Fruit fly (Drosophila melanogaster) whole organism, embryonic: ENCODE results near the gene CG31126.

Source experiments
- Aef1 ChIP-seq: fragments of 200-800 bp; sonication (Bioruptor generic); IDR thresholded peaks from 3 replicates; pipeline ENCODE4 v1.3.6; 2022; ENCODE audit warnings: missing biosample characterization, missing genetic modification characterization
- CG10462 ChIP-seq: fragments of 200-800 bp; sonication (Bioruptor generic); optimal IDR thresholded peaks from 2 replicates; lab custom pipeline; 2016; ENCODE audit warnings: missing biosample characterization, missing genetic modification characterization
- CG11398 ChIP-seq: fragments of 200-800 bp; sonication (Bioruptor generic); optimal IDR thresholded peaks from 2 replicates; lab custom pipeline; 2016; ENCODE audit warnings: missing biosample characterization, missing genetic modification characterization
- CG12299 ChIP-seq: fragments of 200-800 bp; sonication (Bioruptor generic); optimal IDR thresholded peaks from 2 replicates; lab custom pipeline; 2018; ENCODE audit warnings: missing biosample characterization, mild to moderate bottlenecking, missing genetic modification characterization
- CG13287 ChIP-seq: fragments of 200-800 bp; sonication (Bioruptor generic); IDR thresholded peaks from 2 replicates; pipeline ENCODE4 v1.3.6; 2022; ENCODE audit warnings: missing biosample characterization, missing genetic modification characterization; ENCODE audit not compliant: partially characterized antibody
- CG13424 ChIP-seq: fragments of 200-800 bp; sonication (Bioruptor generic); optimal IDR thresholded peaks from 2 replicates; lab custom pipeline; 2019; ENCODE audit warnings: missing biosample characterization, mild to moderate bottlenecking, missing genetic modification characterization, moderate library complexity
- CG1603 ChIP-seq: fragments of 200-800 bp; sonication (Bioruptor generic); optimal IDR thresholded peaks from 2 replicates; lab custom pipeline; 2019; ENCODE audit warnings: missing biosample characterization, mild to moderate bottlenecking, missing genetic modification characterization, moderate library complexity
- CG17829 ChIP-seq: fragments of 200-800 bp; optimal IDR thresholded peaks from 2 replicates; lab custom pipeline; 2019; ENCODE audit warnings: missing biosample characterization, mild to moderate bottlenecking, missing genetic modification characterization, moderate library complexity
- CG2202 ChIP-seq: fragments of 200-800 bp; sonication (Bioruptor generic); optimal IDR thresholded peaks from 2 replicates; lab custom pipeline; 2018; ENCODE audit warnings: missing biosample characterization, mild to moderate bottlenecking, missing genetic modification characterization
- CG2712 ChIP-seq: fragments of 200-800 bp; optimal IDR thresholded peaks from 3 replicates; lab custom pipeline; 2019; ENCODE audit warnings: missing biosample characterization, mild to moderate bottlenecking, missing genetic modification characterization, moderate library complexity
- CG31441 ChIP-seq: fragments of 200-800 bp; sonication (Bioruptor generic); IDR thresholded peaks from 2 replicates; pipeline ENCODE4 v1.3.6; 2022; ENCODE audit warnings: missing biosample characterization, missing genetic modification characterization
- CG34224 ChIP-seq: fragments of 200-800 bp; sonication (Bioruptor generic); IDR thresholded peaks from 3 replicates; pipeline ENCODE4 v1.3.6; 2022; ENCODE audit warnings: missing biosample characterization, missing genetic modification characterization; ENCODE audit not compliant: partially characterized antibody
- CG3847 ChIP-seq: fragments of 200-800 bp; sonication (Bioruptor generic); IDR thresholded peaks from 2 replicates; pipeline ENCODE4 v1.3.6; 2022; ENCODE audit warnings: missing biosample characterization, missing genetic modification characterization
- CG4617 ChIP-seq: fragments of 200-800 bp; sonication (Bioruptor generic); optimal IDR thresholded peaks from 3 replicates; lab custom pipeline; 2016; ENCODE audit warnings: missing biosample characterization, missing genetic modification characterization, borderline replicate concordance
- CG4707 ChIP-seq: fragments of 200-800 bp; sonication (Bioruptor generic); optimal IDR thresholded peaks from 2 replicates; lab custom pipeline; 2018; ENCODE audit warnings: missing biosample characterization, mild to moderate bottlenecking, missing genetic modification characterization, moderate library complexity
- CG6813 ChIP-seq: fragments of 200-800 bp; sonication (Bioruptor generic); optimal IDR thresholded peaks from 2 replicates; lab custom pipeline; 2017; ENCODE audit warnings: missing biosample characterization, missing genetic modification characterization, mild to moderate bottlenecking, moderate library complexity, missing genetic modification reagents
- CG7271 ChIP-seq: fragments of 200-800 bp; sonication (Bioruptor generic); optimal IDR thresholded peaks from 2 replicates; lab custom pipeline; 2018; ENCODE audit warnings: missing biosample characterization, mild to moderate bottlenecking, missing genetic modification characterization, moderate library complexity
- CG7372 ChIP-seq: fragments of 200-800 bp; sonication (Bioruptor generic); IDR thresholded peaks from 2 replicates; pipeline ENCODE4 v1.3.6; 2022; ENCODE audit warnings: missing biosample characterization, missing genetic modification characterization
- CG8924 ChIP-seq: fragments of 200-800 bp; optimal IDR thresholded peaks from 3 replicates; lab custom pipeline; 2019; ENCODE audit warnings: missing biosample characterization, mild to moderate bottlenecking, missing genetic modification characterization, moderate library complexity
- CG9609 ChIP-seq: fragments of 200-800 bp; sonication (Bioruptor generic); optimal IDR thresholded peaks from 3 replicates; lab custom pipeline; 2016; ENCODE audit warnings: missing biosample characterization, missing genetic modification characterization
- CG9932 ChIP-seq: fragments of 200-800 bp; sonication (Bioruptor generic); IDR thresholded peaks from 2 replicates; pipeline ENCODE4 v1.3.6; 2022; ENCODE audit warnings: missing biosample characterization, missing genetic modification characterization
- Dp ChIP-seq: fragments of 200-800 bp; sonication (Bioruptor generic); optimal IDR thresholded peaks from 2 replicates; lab custom pipeline; 2018; ENCODE audit warnings: missing biosample characterization, mild to moderate bottlenecking, missing genetic modification characterization, moderate library complexity
- Hey ChIP-seq: fragments of 200-800 bp; sonication (Bioruptor generic); optimal IDR thresholded peaks from 3 replicates; lab custom pipeline; 2018; ENCODE audit warnings: missing biosample characterization, mild to moderate bottlenecking, missing genetic modification characterization
- Jarid2 ChIP-seq: fragments of 200-800 bp; sonication (Bioruptor generic); optimal IDR thresholded peaks from 3 replicates; lab custom pipeline; 2017; ENCODE audit warnings: mild to moderate bottlenecking, missing biosample characterization, missing genetic modification reagents, missing genetic modification characterization
- MBD-R2 ChIP-seq: fragments of 200-800 bp; sonication (Bioruptor generic); IDR thresholded peaks from 2 replicates; pipeline ENCODE4 v1.3.6; 2022; ENCODE audit warnings: missing biosample characterization, missing genetic modification characterization
- Med ChIP-seq: fragments of 200-800 bp; sonication (Bioruptor generic); peaks from one replicate; lab custom pipeline; 2016; ENCODE audit warnings: missing biosample characterization, missing genetic modification characterization, mild to moderate bottlenecking, inconsistent platforms, moderate library complexity
- Pdp1 ChIP-seq, 2 experiments: fragments of 200-800 bp; sonication (Bioruptor generic); optimal IDR thresholded peaks; 3 replicates each; lab custom pipeline; 2016; ENCODE audit warnings: missing biosample characterization in 2 of 2, missing genetic modification characterization in 2 of 2, mild to moderate bottlenecking in 1 of 2, moderate library complexity in 1 of 2
- Ssrp ChIP-seq: fragments of 200-800 bp; sonication (Bioruptor generic); optimal IDR thresholded peaks from 2 replicates; lab custom pipeline; 2018; ENCODE audit warnings: missing biosample characterization, mild to moderate bottlenecking, missing genetic modification characterization, moderate library complexity
- Taf1 ChIP-seq: fragments of 200-800 bp; sonication (Bioruptor generic); IDR thresholded peaks from 2 replicates; pipeline ENCODE4 v1.3.6; 2022; ENCODE audit warnings: missing biosample characterization, missing genetic modification characterization
- YL-1 ChIP-seq: fragments of 200-800 bp; sonication (Bioruptor generic); optimal IDR thresholded peaks from 3 replicates; lab custom pipeline; 2017; ENCODE audit warnings: missing biosample characterization, mild to moderate bottlenecking, missing genetic modification characterization
- amos ChIP-seq: fragments of 200-800 bp; sonication (Bioruptor generic); IDR thresholded peaks from 2 replicates; pipeline ENCODE4 v1.3.6; 2022; ENCODE audit warnings: missing biosample characterization, missing genetic modification characterization; ENCODE audit not compliant: partially characterized antibody
- bbx ChIP-seq: fragments of 200-800 bp; sonication (Bioruptor generic); IDR thresholded peaks from 2 replicates; pipeline ENCODE4 v1.3.6; 2022; ENCODE audit warnings: missing biosample characterization, missing genetic modification characterization; ENCODE audit not compliant: partially characterized antibody
- caup ChIP-seq: fragments of 200-800 bp; sonication (Bioruptor generic); optimal IDR thresholded peaks from 3 replicates; lab custom pipeline; 2017; ENCODE audit warnings: missing biosample characterization, mild to moderate bottlenecking, missing genetic modification characterization, moderate library complexity; ENCODE audit not compliant: severe bottlenecking
- corto ChIP-seq: fragments of 200-800 bp; sonication (Bioruptor generic); optimal IDR thresholded peaks from 2 replicates; lab custom pipeline; 2016; ENCODE audit warnings: missing biosample characterization, mild to moderate bottlenecking, missing genetic modification characterization, moderate library complexity
- dm ChIP-seq: fragments of 200-800 bp; sonication (Bioruptor generic); optimal IDR thresholded peaks from 3 replicates; lab custom pipeline; 2016; ENCODE audit warnings: missing biosample characterization, missing genetic modification characterization
- ewg ChIP-seq: fragments of 200-800 bp; sonication (Bioruptor generic); optimal IDR thresholded peaks from 3 replicates; lab custom pipeline; 2017; ENCODE audit warnings: mild to moderate bottlenecking, missing biosample characterization, missing genetic modification reagents, missing genetic modification characterization
- gro ChIP-seq: fragments of 200-800 bp; sonication (Bioruptor generic); optimal IDR thresholded peaks from 2 replicates; lab custom pipeline; 2016; ENCODE audit warnings: missing biosample characterization, missing genetic modification characterization
- knrl ChIP-seq: fragments of 200-800 bp; sonication (Bioruptor generic); IDR thresholded peaks from 3 replicates; pipeline ENCODE4 v1.3.6; 2022; ENCODE audit warnings: missing biosample characterization, missing genetic modification characterization; ENCODE audit not compliant: partially characterized antibody
- lab ChIP-seq: fragments of 200-800 bp; sonication (Bioruptor generic); optimal IDR thresholded peaks from 3 replicates; lab custom pipeline; 2017; ENCODE audit warnings: missing biosample characterization, missing genetic modification characterization, mild to moderate bottlenecking, moderate library complexity, missing genetic modification reagents
- luna ChIP-seq: fragments of 200-800 bp; sonication (Bioruptor generic); optimal IDR thresholded peaks from 2 replicates; lab custom pipeline; 2016; ENCODE audit warnings: missing biosample characterization, missing genetic modification characterization
- nmo ChIP-seq: fragments of 200-800 bp; sonication (Bioruptor generic); optimal IDR thresholded peaks from 2 replicates; lab custom pipeline; 2018; ENCODE audit warnings: missing biosample characterization, mild to moderate bottlenecking, missing genetic modification characterization, moderate library complexity
- nom ChIP-seq: fragments of 200-800 bp; sonication (Bioruptor generic); optimal IDR thresholded peaks from 2 replicates; lab custom pipeline; 2017; ENCODE audit warnings: missing biosample characterization, missing genetic modification characterization, mild to moderate bottlenecking, moderate library complexity, missing genetic modification reagents
- pho ChIP-seq: fragments of 200-800 bp; sonication (Bioruptor generic); optimal IDR thresholded peaks from 2 replicates; lab custom pipeline; 2016; ENCODE audit warnings: missing biosample characterization, missing genetic modification characterization
- pzg ChIP-seq: fragments of 200-800 bp; sonication (Bioruptor generic); optimal IDR thresholded peaks from 3 replicates; lab custom pipeline; 2018; ENCODE audit warnings: missing biosample characterization, mild to moderate bottlenecking, missing genetic modification characterization, moderate library complexity
- shn ChIP-seq: fragments of 200-800 bp; sonication (Bioruptor generic); optimal IDR thresholded peaks from 3 replicates; lab custom pipeline; 2016; ENCODE audit warnings: missing biosample characterization, missing genetic modification characterization
- stwl ChIP-seq: fragments of 200-800 bp; sonication (Bioruptor generic); optimal IDR thresholded peaks from 3 replicates; lab custom pipeline; 2018; ENCODE audit warnings: missing biosample characterization, mild to moderate bottlenecking, missing genetic modification characterization, moderate library complexity
- sug ChIP-seq: fragments of 200-800 bp; optimal IDR thresholded peaks from 2 replicates; lab custom pipeline; 2019; ENCODE audit warnings: missing biosample characterization, mild to moderate bottlenecking, missing genetic modification characterization, moderate library complexity
- tll ChIP-seq, 2 experiments: fragments of 200-800 bp in 1 of 2; fragments of >200 bp in 1 of 2; sonication (Bioruptor generic) in 1 of 2; optimal IDR thresholded peaks; 2 replicates each; lab custom pipeline; 2017 to 2019; ENCODE audit warnings: missing biosample characterization in 2 of 2, missing genetic modification characterization in 2 of 2, mild to moderate bottlenecking in 1 of 2, moderate library complexity in 1 of 2

Gene CG31126

DNA sequence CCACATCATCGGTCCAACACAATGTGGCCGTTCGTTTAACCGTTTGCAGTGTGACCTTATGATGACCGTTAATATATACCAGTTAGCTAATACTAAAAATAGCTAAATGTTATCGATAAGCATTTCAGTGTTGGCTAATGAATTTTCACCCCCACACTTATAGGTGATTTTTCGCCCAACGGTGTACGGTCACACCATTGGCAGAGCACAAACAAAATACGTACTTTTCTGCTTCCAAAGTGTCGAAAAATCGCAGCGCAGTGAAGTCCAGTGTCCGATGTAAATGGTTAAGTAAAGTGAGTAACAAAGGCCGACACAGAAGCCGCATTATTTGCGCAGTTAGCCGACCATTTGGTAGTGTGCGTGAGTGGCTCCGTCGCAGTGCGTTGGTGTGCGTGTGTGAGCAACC is 33.9 kb upstream of the CG31126 start, which contains the start of the genes Syx18 and atl (continued):
- TF ChIP-seq CG6813 (no peak), CG9932 (peak; percentile 42; the same call in 1 of the 2 replicates), Jarid2 (GFP tag; lab: Kevin White, UChicago) (peak; percentile 61), YL-1 (GFP tag; lab: Kevin White, UChicago) (peak; percentile 94), Taf1 (GFP tag; lab: Robert Waterston, UW) (no peak), nom (peak; percentile 34), dm (GFP tag; lab: Kevin White, UChicago) (peak; percentile 7), sug (peak; percentile 35), CG2712 (tag; lab: Kevin White, UChicago) (peak; percentile 49), CG13287 (GFP tag; lab: Robert Waterston, UW) (peak; percentile 67; the same call in 1 of the 2 replicates), Dp (GFP tag; lab: Kevin White, UChicago) (peak; percentile 71), CG4617 (GFP tag; lab: Kevin White, UChicago) (peak; percentile 97), CG1603 (peak; percentile 90), luna (GFP tag; lab: Kevin White, UChicago) (peak; percentile 20), CG7372 (GFP tag; lab: Robert Waterston, UW) (no peak), CG12299 (tag; lab: Kevin White, UChicago) (peak; percentile 51), corto (no peak), knrl (GFP tag; lab: Robert Waterston, UW) (peak; percentile 41; the same call in 1 of the 3 replicates), Ssrp (tag; lab: Kevin White, UChicago) (no peak), ewg (GFP tag; lab: Kevin White, UChicago) (peak; percentile 50), CG9609 (GFP tag; lab: Kevin White, UChicago) (peak; percentile 3), Hey (tag; lab: Kevin White, UChicago) (no peak), tll (GFP tag; optimal IDR thresholded peaks at IDR 0.05; lab: Kevin White, UChicago) (no peak), CG10462 (no peak), stwl (peak; percentile 85), CG2202 (tag; lab: Kevin White, UChicago) (peak; percentile 5), CG4707 (GFP tag; lab: Kevin White, UChicago) (no peak), CG13424 (tag; lab: Kevin White, UChicago) (no peak), Med (GFP tag; lab: Kevin White, UChicago) (peak; percentile 90), shn (peak; percentile 17), nmo (GFP tag; lab: Kevin White, UChicago) (peak; percentile 51), CG7271 (tag; lab: Kevin White, UChicago) (peak; percentile 11), CG3847 (GFP tag; lab: Robert Waterston, UW) (peak; percentile 73; the same call in 1 of the 2 replicates), pho (no peak), CG34224 (peak; percentile 47; the same call in 2 of the 3 replicates), pzg (GFP tag; lab: Kevin White, UChicago) (peak; percentile 99), caup (GFP tag; lab: Kevin White, UChicago) (peak; percentile 23), amos (GFP tag; lab: Robert Waterston, UW) (peak; percentile 37; the same call in 1 of the 2 replicates), MBD-R2 (peak; percentile 92; the same call in 1 of the 2 replicates), lab (GFP tag; lab: Kevin White, UChicago) (peak; percentile 31), CG8924 (tag; lab: Kevin White, UChicago) (peak; percentile 69), bbx (GFP tag; lab: Robert Waterston, UW) (0 out of 2 replicates have a peak, but pooled peaks have one; percentile 34), CG31441 (no peak; the same call in 1 of the 2 replicates), Pdp1 (GFP tag; optimal IDR thresholded peaks at IDR 0.05; lab: Kevin White, UChicago) (peak; percentile 10 to 38), Aef1 (0 out of 3 replicates have a peak, but pooled peaks have one; percentile 14), gro (GFP tag; lab: Kevin White, UChicago) (peak; percentile 68), CG17829 (tag; lab: Kevin White, UChicago) (peak; percentile 64), CG11398 (GFP tag; lab: Kevin White, UChicago) (peak; percentile 1)
